Fruit fly (Drosophila melanogaster) whole organism, wandering third instar larva: ENCODE results near the gene CG3630.

Source experiments
- CG32264 ChIP-seq: fragments of 200-800 bp; sonication (Bioruptor generic); optimal IDR thresholded peaks from 2 replicates; lab custom pipeline; 2016; ENCODE audit warnings: missing biosample characterization, missing genetic modification characterization
- Hr78 ChIP-seq: fragments of >200 bp; optimal IDR thresholded peaks from 2 replicates; lab custom pipeline; 2017; ENCODE audit warnings: missing biosample characterization, missing genetic modification characterization
- Jra ChIP-seq: sonication (Bioruptor generic); optimal IDR thresholded peaks from 2 replicates; lab custom pipeline; 2016; ENCODE audit warnings: missing biosample characterization, missing genetic modification characterization
- Mio ChIP-seq: sonication (Bioruptor generic); optimal IDR thresholded peaks from 2 replicates; lab custom pipeline; 2016; ENCODE audit warnings: missing biosample characterization, missing genetic modification characterization
- N ChIP-seq: fragments of >200 bp; optimal IDR thresholded peaks from 2 replicates; lab custom pipeline; 2018; ENCODE audit warnings: missing biosample characterization, missing external identifiers, missing genetic modification characterization
- Sp1 ChIP-seq: fragments of 200-800 bp; sonication (Bioruptor generic); optimal IDR thresholded peaks from 3 replicates; lab custom pipeline; 2019; ENCODE audit warnings: missing biosample characterization, mild to moderate bottlenecking, missing genetic modification characterization, moderate library complexity
- dl ChIP-seq, 2 experiments: fragments of 175-275, 200-275 bp in 1 of 2; fragments of 200-275 bp in 1 of 2; sonication (Bioruptor generic); optimal IDR thresholded peaks; lab custom pipeline; 2018; ENCODE audit warnings: mild to moderate bottlenecking in 2 of 2, missing biosample characterization in 2 of 2, missing genetic modification characterization in 2 of 2, moderate library complexity in 2 of 2; ENCODE audit not compliant: partially characterized antibody in 2 of 2, insufficient read depth in 1 of 2
- ey ChIP-seq: fragments of 200-800 bp; sonication (Bioruptor generic); optimal IDR thresholded peaks from 2 replicates; lab custom pipeline; 2016; ENCODE audit warnings: missing biosample characterization, missing genetic modification characterization
- foxo ChIP-seq, 2 experiments: fragments of 200-800 bp; sonication (Bioruptor generic); optimal IDR thresholded peaks; 2 replicates in 1 of 2; 3 replicates in 1 of 2; lab custom pipeline; 2016 to 2017; ENCODE audit warnings: missing biosample characterization in 2 of 2, missing genetic modification characterization in 2 of 2
- fru ChIP-seq: fragments of 200-800 bp; sonication (Bioruptor generic); optimal IDR thresholded peaks from 3 replicates; lab custom pipeline; 2016; ENCODE audit warnings: missing biosample characterization, mild to moderate bottlenecking, missing genetic modification characterization
- h ChIP-seq: fragments of 200-800 bp; sonication (Bioruptor generic); optimal IDR thresholded peaks from 3 replicates; lab custom pipeline; 2016; ENCODE audit warnings: missing biosample characterization, mild to moderate bottlenecking, missing genetic modification characterization
- lola ChIP-seq: fragments of >200 bp; optimal IDR thresholded peaks from 2 replicates; lab custom pipeline; 2017; ENCODE audit warnings: missing biosample characterization, missing genetic modification characterization
- psq ChIP-seq: fragments of 200-800 bp; sonication (Bioruptor generic); optimal IDR thresholded peaks from 3 replicates; lab custom pipeline; 2017; ENCODE audit warnings: missing biosample characterization, mild to moderate bottlenecking, missing genetic modification characterization, moderate library complexity
- woc ChIP-seq: sonication (Bioruptor generic); optimal IDR thresholded peaks from 2 replicates; lab custom pipeline; 2016; ENCODE audit warnings: missing biosample characterization, mild to moderate bottlenecking, missing genetic modification characterization

- no peak for TF ChIP-seq N (GFP tag; lab: Kevin White, UChicago)
- TF ChIP-seq psq (GFP tag; lab: Kevin White, UChicago), result no peak
- no peak for TF ChIP-seq Jra (GFP tag; lab: Kevin White, UChicago)
- TF ChIP-seq CG32264 (GFP tag; lab: Kevin White, UChicago), result no peak
- TF ChIP-seq Mio (GFP tag; lab: Kevin White, UChicago), result no peak
- no peak for TF ChIP-seq h (GFP tag; lab: Kevin White, UChicago)
- no peak for TF ChIP-seq ey (GFP tag; lab: Kevin White, UChicago)
- no peak for TF ChIP-seq fru
- no peak for TF ChIP-seq foxo (GFP tag; optimal IDR thresholded peaks at IDR 0.05; lab: Kevin White, UChicago)
- TF ChIP-seq lola, result no peak
- no peak for TF ChIP-seq dl (GFP tag; optimal IDR thresholded peaks at IDR 0.05; lab: Kevin White, UChicago; ENCODE audit: insufficient read depth in 1 of 2, partially characterized antibody in 2 of 2)
- no peak for TF ChIP-seq Hr78 (GFP tag; lab: Kevin White, UChicago)
- no peak for TF ChIP-seq Sp1 (GFP tag; lab: Kevin White, UChicago)
- no peak for TF ChIP-seq woc (GFP tag; lab: Kevin White, UChicago)
Measured at dm6 chrX:2147475-2147874, 14.5 kb upstream of the CG3630 start.
